Fruit fly (Drosophila melanogaster) whole organism: ENCODE data around the gene ems.

Source experiments
- CG8478 ChIP-seq: fragments of >200 bp; optimal IDR thresholded peaks from 2 replicates; lab custom pipeline; 2018; ENCODE audit warnings: inconsistent platforms
- Dll ChIP-seq: fragments of >200 bp; optimal IDR thresholded peaks from 2 replicates; lab custom pipeline; 2017
- EcR ChIP-seq, 2 experiments: fragments of >200 bp; optimal IDR thresholded peaks; 2 replicates each; lab custom pipeline; 2017; ENCODE audit warnings: missing biosample characterization in 2 of 2, missing genetic modification characterization in 2 of 2, missing genetic modification reagents in 2 of 2
- pan ChIP-seq: fragments of >200 bp; optimal IDR thresholded peaks from 2 replicates; lab custom pipeline; 2017
- psq ChIP-seq: fragments of >200 bp; optimal IDR thresholded peaks from 2 replicates; lab custom pipeline; 2017
- usp ChIP-seq: fragments of >200 bp; optimal IDR thresholded peaks from 2 replicates; lab custom pipeline; 2017; ENCODE audit warnings: missing biosample characterization, missing genetic modification characterization, mixed read lengths

ems gene

DNA sequence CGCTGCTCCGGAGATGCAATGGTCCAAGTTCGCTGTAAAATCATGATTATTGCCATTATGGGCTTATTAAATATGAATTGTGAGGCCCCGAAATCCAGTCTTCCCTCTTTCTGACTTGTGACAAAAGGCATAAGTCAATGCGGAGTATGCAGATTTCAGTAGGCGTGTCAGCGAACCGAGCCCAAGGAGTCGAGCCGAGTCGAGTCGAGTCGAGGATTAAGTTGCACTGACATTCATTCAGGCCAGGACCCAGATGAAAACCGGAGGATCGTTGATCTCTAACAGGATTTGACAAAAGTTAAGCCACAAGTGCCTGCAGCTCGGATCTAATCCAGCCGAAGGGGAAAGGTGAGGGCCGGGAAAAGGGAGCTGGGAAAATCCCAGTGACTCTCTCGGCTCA, 9.7 kb downstream of the ems start:
- TF ChIP-seq Dll (lab: Kevin White, UChicago) (no peak), usp (no peak), psq (no peak), CG8478 (lab: Kevin White, UChicago) (no peak), EcR (GFP tag; optimal IDR thresholded peaks at IDR 0.05; lab: Kevin White, UChicago) (no peak), pan (lab: Kevin White, UChicago) (no peak)

DNA sequence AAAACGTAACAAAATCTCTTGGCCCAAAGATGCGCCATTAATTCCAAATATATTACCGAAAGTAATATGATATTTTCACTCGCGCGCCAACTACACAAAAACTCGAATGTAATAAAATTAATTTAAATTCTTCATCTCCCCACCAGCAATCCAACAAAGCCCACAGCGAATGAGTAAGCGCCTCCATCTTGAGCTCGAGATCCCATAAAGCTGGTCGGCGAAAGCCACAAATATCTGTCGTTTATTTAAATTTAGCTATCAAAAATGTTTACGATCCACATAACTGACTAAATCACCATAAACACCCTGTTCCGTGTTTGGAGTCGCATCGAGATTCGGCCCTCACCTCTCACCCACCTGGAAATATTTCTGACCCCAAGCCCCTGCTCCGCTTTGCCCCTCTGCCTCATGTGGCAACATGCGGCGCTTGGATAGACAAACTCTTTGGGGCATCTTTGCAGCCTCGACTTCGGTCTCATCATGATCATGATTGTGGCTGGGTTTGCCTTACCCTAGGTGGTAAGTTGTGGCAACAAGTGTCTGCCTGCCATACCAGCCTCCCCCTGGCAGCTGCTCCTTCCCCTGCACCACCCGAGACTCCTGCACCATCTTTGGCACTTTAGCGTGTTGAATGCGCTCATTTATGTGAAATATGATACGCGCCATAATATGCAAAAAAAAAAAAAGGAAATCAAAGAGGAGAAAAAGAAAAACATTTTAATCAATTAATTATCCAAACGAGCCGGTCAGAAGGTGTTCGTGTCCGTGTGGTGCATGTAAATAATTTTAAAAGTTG, 10.6 kb downstream of the ems start:
- no peak for TF ChIP-seq EcR (GFP tag; optimal IDR thresholded peaks at IDR 0.05; lab: Kevin White, UChicago)
- TF ChIP-seq CG8478 (lab: Kevin White, UChicago): no peak
- TF ChIP-seq pan (lab: Kevin White, UChicago): no peak
- no peak for TF ChIP-seq Dll (lab: Kevin White, UChicago)
- no peak for TF ChIP-seq psq
- no peak for TF ChIP-seq usp

DNA sequence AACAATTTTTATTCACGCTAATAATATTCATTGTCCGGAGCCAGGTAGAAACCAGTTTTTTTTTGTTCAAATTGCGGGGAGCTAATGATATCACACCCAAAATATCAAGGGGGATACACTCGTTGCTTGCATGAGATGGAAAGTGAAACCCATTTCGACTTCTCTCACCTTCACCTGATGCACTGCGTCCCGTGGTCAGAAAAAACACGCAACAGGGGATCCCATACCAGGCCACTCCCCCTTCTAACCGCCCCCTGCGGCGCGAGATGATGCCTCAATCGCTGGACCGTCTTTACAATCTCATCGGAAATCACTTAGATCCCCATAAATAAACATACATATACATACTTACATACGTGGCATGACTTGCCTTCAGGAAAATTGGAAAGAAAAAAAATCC, 11.9 kb downstream of the ems start:
- TF ChIP-seq usp (no peak), CG8478 (lab: Kevin White, UChicago) (no peak), pan (lab: Kevin White, UChicago) (no peak), psq (no peak), Dll (lab: Kevin White, UChicago) (no peak), EcR (GFP tag; optimal IDR thresholded peaks at IDR 0.05; lab: Kevin White, UChicago) (no peak)

DNA sequence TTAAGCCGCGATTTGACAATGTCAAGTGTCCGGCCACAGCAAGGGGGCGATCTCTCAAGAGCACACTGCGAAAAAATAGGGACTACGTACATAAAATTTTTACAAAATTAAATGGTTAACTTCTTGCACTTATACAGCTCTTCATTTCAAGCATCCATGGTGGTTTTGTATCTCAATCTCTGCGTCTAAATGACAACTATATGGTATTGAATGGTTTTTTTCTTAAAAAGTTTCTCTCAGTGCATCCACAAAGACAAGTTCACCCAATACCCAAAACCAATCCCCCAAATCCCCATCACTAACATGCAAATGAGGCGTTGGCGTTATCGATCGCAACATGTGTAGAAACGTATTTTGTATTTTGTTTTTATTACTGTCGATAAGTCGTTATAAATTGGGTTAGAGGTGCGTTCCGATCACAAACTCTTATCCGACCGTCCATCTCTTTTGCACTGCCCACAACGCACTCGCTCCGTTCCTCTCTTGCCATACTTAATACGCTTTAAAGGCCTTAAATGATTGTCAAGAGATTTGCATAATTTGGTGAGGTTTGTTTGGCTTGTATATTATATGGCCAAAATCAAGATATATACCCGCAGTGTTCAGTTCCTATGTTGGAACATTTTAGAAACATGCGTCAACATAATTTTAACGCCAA, 13.2 kb downstream of the ems start:
- no peak for TF ChIP-seq pan (lab: Kevin White, UChicago)
- no peak for TF ChIP-seq psq
- TF ChIP-seq CG8478 (lab: Kevin White, UChicago): no peak
- no peak for TF ChIP-seq usp
- TF ChIP-seq EcR (GFP tag; optimal IDR thresholded peaks at IDR 0.05; lab: Kevin White, UChicago): no peak
- no peak for TF ChIP-seq Dll (lab: Kevin White, UChicago)

DNA sequence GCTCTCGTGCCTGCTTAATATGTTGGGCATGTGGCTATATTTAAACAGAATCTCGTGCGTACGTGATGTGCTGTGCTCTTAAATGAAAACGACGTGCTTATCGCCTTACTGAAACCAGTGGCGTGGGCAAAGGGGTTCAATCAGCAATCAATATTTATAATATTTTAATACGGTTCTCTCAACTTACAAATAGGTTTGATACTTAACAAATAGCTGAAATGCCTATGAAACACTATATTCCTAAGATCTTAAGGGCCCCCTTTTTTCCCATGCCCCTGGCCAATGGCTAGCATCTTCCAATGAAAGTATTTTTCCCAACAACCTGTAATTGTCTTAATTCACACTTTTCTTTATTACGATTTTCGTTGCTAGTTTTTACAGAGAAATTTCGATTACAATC, 14.0 kb downstream of the ems start:
- TF ChIP-seq pan (lab: Kevin White, UChicago) (no peak), EcR (GFP tag; optimal IDR thresholded peaks at IDR 0.05; lab: Kevin White, UChicago) (no peak), Dll (lab: Kevin White, UChicago) (no peak), usp (no peak), psq (no peak), CG8478 (lab: Kevin White, UChicago) (no peak)

DNA sequence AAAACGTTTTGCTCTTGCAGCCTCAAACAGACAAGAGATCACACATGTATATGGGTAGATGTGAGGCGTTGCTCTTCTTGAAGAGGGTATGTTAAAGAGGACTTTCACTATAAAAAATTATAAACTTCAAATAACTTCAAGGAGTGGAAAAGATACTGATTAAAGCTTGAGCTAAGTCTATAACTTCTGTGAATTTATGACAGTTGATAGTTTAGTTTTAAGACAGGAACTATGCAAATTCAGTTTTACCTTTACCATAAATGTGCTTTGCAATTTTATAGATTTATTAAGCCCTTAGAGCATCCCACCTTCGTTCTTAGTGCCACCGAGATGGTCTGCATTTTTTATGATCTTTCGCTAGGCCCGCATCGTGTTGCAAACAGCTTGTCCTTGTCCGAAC, 14.9 kb downstream of the ems start:
- TF ChIP-seq usp: no peak
- no peak for TF ChIP-seq psq
- TF ChIP-seq CG8478 (lab: Kevin White, UChicago): no peak
- TF ChIP-seq Dll (lab: Kevin White, UChicago): no peak
- no peak for TF ChIP-seq pan (lab: Kevin White, UChicago)
- no peak for TF ChIP-seq EcR (GFP tag; optimal IDR thresholded peaks at IDR 0.05; lab: Kevin White, UChicago)

DNA sequence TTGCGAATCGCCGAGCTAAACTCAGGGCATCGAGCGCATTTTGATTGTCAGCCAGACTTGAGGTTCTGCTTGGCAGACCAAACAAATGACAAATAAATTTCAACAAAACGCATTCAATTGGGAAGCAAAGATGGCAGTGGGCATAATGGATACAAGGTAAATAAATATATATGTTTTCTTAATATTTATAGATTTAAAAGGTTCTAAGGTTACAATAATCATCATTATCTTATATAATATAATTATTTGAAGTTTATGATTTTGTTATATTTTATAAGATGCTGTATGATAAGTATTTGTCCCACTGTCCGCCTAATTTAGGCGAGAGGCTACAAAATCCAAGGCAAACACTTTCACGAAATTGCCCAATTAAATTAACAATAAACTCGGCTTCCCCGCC, 16.4 kb downstream of the ems start:
- TF ChIP-seq EcR (GFP tag; optimal IDR thresholded peaks at IDR 0.05; lab: Kevin White, UChicago): no peak
- no peak for TF ChIP-seq pan (lab: Kevin White, UChicago)
- TF ChIP-seq usp: no peak
- no peak for TF ChIP-seq Dll (lab: Kevin White, UChicago)
- no peak for TF ChIP-seq CG8478 (lab: Kevin White, UChicago)
- TF ChIP-seq psq: no peak

DNA sequence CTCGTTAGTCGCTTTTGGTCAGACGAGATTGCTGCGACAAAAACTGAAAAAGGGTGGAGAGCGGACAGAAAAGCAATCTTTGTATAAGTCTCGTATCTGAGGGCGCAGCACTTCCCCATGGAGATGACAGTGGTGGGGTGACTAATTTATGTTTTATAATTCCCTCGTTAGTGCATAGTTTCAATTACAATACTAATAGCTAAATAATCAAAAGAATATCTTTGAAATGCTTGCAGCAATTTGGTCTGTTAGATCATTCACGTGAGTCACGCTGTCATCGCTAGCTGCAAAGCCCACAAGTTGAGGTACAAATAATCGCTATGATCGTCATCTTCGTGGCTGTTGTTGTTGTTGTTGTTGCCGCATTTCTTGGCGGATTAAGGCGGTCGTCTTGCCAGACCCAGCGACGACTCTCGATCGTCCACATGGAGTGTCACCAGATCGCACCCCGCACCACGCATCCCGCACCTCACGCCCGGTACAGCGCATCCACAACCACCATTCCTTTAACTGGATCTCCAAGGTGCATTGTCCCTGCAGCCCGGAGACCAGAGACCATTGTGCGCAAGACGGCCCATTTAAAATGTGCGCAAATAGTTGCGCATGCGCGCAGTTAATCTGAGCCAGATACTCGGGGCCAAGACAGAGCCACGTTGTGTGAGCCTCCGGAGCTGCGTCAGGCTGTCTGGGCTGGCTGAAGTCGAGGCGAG, 20.3 kb downstream of the ems start:
- TF ChIP-seq usp (no peak), Dll (lab: Kevin White, UChicago) (no peak), CG8478 (lab: Kevin White, UChicago) (no peak), pan (lab: Kevin White, UChicago) (no peak), psq (no peak), EcR (GFP tag; optimal IDR thresholded peaks at IDR 0.05; lab: Kevin White, UChicago) (no peak)

DNA sequence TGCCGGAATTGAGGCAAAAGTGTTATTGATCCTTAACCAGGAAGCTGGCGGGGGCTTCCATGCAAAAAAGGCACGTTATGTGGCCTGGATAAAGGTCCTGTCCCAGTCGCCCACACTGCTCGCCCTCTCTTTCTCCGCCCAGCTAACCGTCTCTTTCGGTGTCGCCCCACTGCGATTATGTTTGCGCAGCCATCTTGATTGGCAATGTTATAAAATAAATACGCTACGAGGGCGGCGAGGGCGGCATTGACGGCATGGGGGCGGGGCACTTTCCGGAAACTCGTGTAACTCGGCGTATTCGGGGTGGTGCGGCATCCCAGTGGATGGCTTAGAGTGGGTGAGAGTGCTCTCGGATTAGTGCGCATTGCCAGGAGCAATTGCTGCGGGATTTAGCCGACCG, 22.0 kb downstream of the ems start:
- TF ChIP-seq Dll (lab: Kevin White, UChicago) (no peak), psq (no peak), pan (lab: Kevin White, UChicago) (no peak), EcR (GFP tag; optimal IDR thresholded peaks at IDR 0.05; lab: Kevin White, UChicago) (no peak), usp (no peak), CG8478 (lab: Kevin White, UChicago) (no peak)

DNA sequence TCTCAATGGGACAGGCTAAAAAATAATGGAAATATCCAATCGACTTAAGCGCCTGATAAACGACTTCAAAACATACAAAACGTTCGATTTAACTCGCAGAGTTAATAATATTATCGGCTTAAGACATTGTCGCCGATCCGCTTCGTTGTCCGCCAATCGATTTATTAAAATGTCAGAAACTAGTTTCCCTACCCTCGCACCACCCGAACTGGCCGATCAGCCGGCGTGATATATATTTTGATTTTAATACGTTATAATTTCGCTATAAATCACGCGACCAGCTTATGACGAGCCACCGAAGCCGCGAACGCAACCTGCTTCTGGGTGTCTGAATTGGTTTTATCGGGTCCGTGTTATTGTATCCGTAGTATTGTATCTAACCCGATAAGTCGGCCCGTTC, 25.9 kb downstream of the ems start:
- TF ChIP-seq psq (no peak), usp (no peak), EcR (GFP tag; optimal IDR thresholded peaks at IDR 0.05; lab: Kevin White, UChicago) (no peak), pan (lab: Kevin White, UChicago) (no peak), CG8478 (lab: Kevin White, UChicago) (no peak), Dll (lab: Kevin White, UChicago) (no peak)

DNA sequence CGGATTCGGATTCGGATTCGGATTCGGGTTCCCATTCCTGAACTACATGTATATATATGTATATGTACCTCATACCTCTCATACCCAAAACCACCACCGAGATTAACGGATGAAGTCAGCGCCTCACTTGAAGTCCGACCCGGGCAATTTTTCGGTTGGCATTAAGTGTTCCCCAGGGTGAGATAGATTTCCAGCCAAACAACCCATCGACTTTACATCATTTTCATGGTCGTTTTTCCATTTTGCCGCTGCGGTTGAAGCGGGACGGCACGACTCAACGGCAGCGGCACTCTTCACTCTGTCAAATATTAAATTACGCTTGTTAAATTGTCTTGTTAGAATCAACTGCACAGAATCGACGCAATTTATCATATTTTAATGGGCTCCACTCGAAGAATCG, 28.6 kb downstream of the ems start:
- no peak for TF ChIP-seq EcR (GFP tag; optimal IDR thresholded peaks at IDR 0.05; lab: Kevin White, UChicago)
- no peak for TF ChIP-seq usp
- no peak for TF ChIP-seq CG8478 (lab: Kevin White, UChicago)
- no peak for TF ChIP-seq Dll (lab: Kevin White, UChicago)
- no peak for TF ChIP-seq pan (lab: Kevin White, UChicago)
- no peak for TF ChIP-seq psq
